Fruit fly (Drosophila melanogaster) whole organism, pupa: Measurements from ENCODE around the gene sra.

Experiments used
- CG17806 ChIP-seq: fragments of 200-800 bp; sonication (Bioruptor generic); optimal IDR thresholded peaks from 2 replicates; lab custom pipeline; 2018; ENCODE audit warnings: missing biosample characterization, mild to moderate bottlenecking, missing genetic modification characterization, moderate library complexity
- CG8159 ChIP-seq: fragments of 200-800 bp; sonication (Bioruptor generic); optimal IDR thresholded peaks from 3 replicates; lab custom pipeline; 2018; ENCODE audit warnings: missing biosample characterization, mild to moderate bottlenecking, missing genetic modification characterization, moderate library complexity
- CG9948 ChIP-seq: fragments of 200-800 bp; sonication (Bioruptor generic); optimal IDR thresholded peaks from 2 replicates; lab custom pipeline; 2018; ENCODE audit warnings: missing biosample characterization, mild to moderate bottlenecking, missing genetic modification characterization, moderate library complexity

DNA sequence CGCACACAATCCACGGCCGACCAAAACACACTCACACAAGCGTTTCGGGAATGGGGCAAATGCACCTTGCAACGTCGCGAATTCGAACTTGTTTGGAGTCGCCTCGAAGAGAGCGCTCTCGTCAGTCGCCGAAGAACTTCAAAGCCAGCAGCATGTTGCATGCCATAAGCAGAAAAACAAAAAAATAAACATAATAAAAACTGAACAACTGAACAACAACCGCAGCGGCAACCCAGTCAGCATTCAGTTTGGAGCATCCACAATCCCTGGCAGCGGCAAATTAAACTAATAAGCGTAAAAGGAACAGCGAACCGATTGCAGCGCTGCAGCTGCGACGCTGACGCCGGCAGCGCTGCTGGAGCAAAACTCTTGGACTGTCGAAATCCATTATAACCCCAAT lies 45.8 kb downstream of the sra start:
- TF ChIP-seq CG17806 (tag; lab: Kevin White, UChicago) (no peak), CG9948 (no peak), CG8159 (tag; lab: Kevin White, UChicago) (no peak)
